Fruit fly (Drosophila melanogaster) whole organism, embryonic: ENCODE results near the gene CG45105.

Source experiments
- Asciz ChIP-seq: fragments of 200-800 bp; sonication (Bioruptor generic); optimal IDR thresholded peaks from 2 replicates; lab custom pipeline; 2017; ENCODE audit warnings: missing biosample characterization, mild to moderate bottlenecking, missing genetic modification characterization, missing genetic modification reagents
- Atf6 ChIP-seq: fragments of 200-800 bp; sonication (Bioruptor generic); IDR thresholded peaks from 2 replicates; pipeline ENCODE4 v1.3.6; 2022; ENCODE audit warnings: missing biosample characterization, missing genetic modification characterization
- CG10431 ChIP-seq: fragments of 200-800 bp; sonication (Bioruptor generic); optimal IDR thresholded peaks from 3 replicates; lab custom pipeline; 2018; ENCODE audit warnings: missing biosample characterization, mild to moderate bottlenecking, missing genetic modification characterization
- CG10959 ChIP-seq: fragments of 200-800 bp; sonication (Bioruptor generic); IDR thresholded peaks from 2 replicates; pipeline ENCODE4 v1.3.6; 2022; ENCODE audit warnings: missing biosample characterization, missing genetic modification characterization
- CG10979 ChIP-seq: fragments of 200-800 bp; sonication (Bioruptor generic); optimal IDR thresholded peaks from 2 replicates; lab custom pipeline; 2018; ENCODE audit warnings: missing biosample characterization, mild to moderate bottlenecking, missing genetic modification characterization, moderate library complexity
- CG11560 ChIP-seq: fragments of 200-800 bp; sonication (Bioruptor generic); IDR thresholded peaks from 3 replicates; pipeline ENCODE4 v1.3.6; 2022; ENCODE audit warnings: missing biosample characterization, missing genetic modification characterization
- CG12299 ChIP-seq: fragments of 200-800 bp; sonication (Bioruptor generic); optimal IDR thresholded peaks from 2 replicates; lab custom pipeline; 2018; ENCODE audit warnings: missing biosample characterization, mild to moderate bottlenecking, missing genetic modification characterization
- CG13296 ChIP-seq: fragments of 200-800 bp; sonication (Bioruptor generic); optimal IDR thresholded peaks from 3 replicates; lab custom pipeline; 2018; ENCODE audit warnings: missing biosample characterization, mild to moderate bottlenecking, missing genetic modification characterization
- CG14710 ChIP-seq: fragments of 200-800 bp; sonication (Bioruptor generic); optimal IDR thresholded peaks from 3 replicates; lab custom pipeline; 2019; ENCODE audit warnings: missing biosample characterization, mild to moderate bottlenecking, missing genetic modification characterization, moderate library complexity
- CG14965 ChIP-seq: fragments of 200-800 bp; sonication (Bioruptor generic); optimal IDR thresholded peaks from 2 replicates; lab custom pipeline; 2016; ENCODE audit warnings: missing biosample characterization, missing genetic modification characterization, borderline replicate concordance
- CG1529 ChIP-seq: fragments of 200-800 bp; sonication (Bioruptor generic); optimal IDR thresholded peaks from 3 replicates; lab custom pipeline; 2018; ENCODE audit warnings: missing biosample characterization, missing genetic modification characterization
- CG1603 ChIP-seq: fragments of 200-800 bp; sonication (Bioruptor generic); optimal IDR thresholded peaks from 2 replicates; lab custom pipeline; 2019; ENCODE audit warnings: missing biosample characterization, mild to moderate bottlenecking, missing genetic modification characterization, moderate library complexity
- CG31224 ChIP-seq: fragments of 200-800 bp; sonication (Bioruptor generic); IDR thresholded peaks from 2 replicates; pipeline ENCODE4 v1.3.6; 2022; ENCODE audit warnings: missing biosample characterization, missing genetic modification characterization
- CG6689 ChIP-seq: fragments of 200-800 bp; sonication (Bioruptor generic); IDR thresholded peaks from 2 replicates; pipeline ENCODE4 v1.3.6; 2022; ENCODE audit warnings: missing biosample characterization, missing genetic modification characterization
- CG7271 ChIP-seq: fragments of 200-800 bp; sonication (Bioruptor generic); optimal IDR thresholded peaks from 2 replicates; lab custom pipeline; 2018; ENCODE audit warnings: missing biosample characterization, mild to moderate bottlenecking, missing genetic modification characterization, moderate library complexity
- CG8089 ChIP-seq: fragments of 200-800 bp; sonication (Bioruptor generic); optimal IDR thresholded peaks from 3 replicates; lab custom pipeline; 2016; ENCODE audit warnings: missing biosample characterization, missing genetic modification characterization
- CG8359 ChIP-seq: fragments of 200-800 bp; sonication (Bioruptor generic); optimal IDR thresholded peaks from 2 replicates; lab custom pipeline; 2017; ENCODE audit warnings: missing biosample characterization, mild to moderate bottlenecking, missing genetic modification characterization, borderline replicate concordance
- CG8924 ChIP-seq: fragments of 200-800 bp; optimal IDR thresholded peaks from 3 replicates; lab custom pipeline; 2019; ENCODE audit warnings: missing biosample characterization, mild to moderate bottlenecking, missing genetic modification characterization, moderate library complexity
- D19A ChIP-seq: fragments of 200-800 bp; optimal IDR thresholded peaks from 3 replicates; lab custom pipeline; 2019; ENCODE audit warnings: missing biosample characterization, mild to moderate bottlenecking, missing genetic modification characterization, moderate library complexity
- Fer3 ChIP-seq: fragments of 200-800 bp; sonication (Bioruptor generic); optimal IDR thresholded peaks from 2 replicates; lab custom pipeline; 2018; ENCODE audit warnings: missing biosample characterization, mild to moderate bottlenecking, missing genetic modification characterization, moderate library complexity
- Hr3 ChIP-seq: fragments of 200-800 bp; sonication (Bioruptor generic); optimal IDR thresholded peaks from 3 replicates; lab custom pipeline; 2016; ENCODE audit warnings: missing biosample characterization, missing genetic modification characterization
- Max ChIP-seq: fragments of 200-800 bp; sonication (Bioruptor generic); optimal IDR thresholded peaks from 2 replicates; lab custom pipeline; 2016; ENCODE audit warnings: missing biosample characterization, mild to moderate bottlenecking, missing genetic modification characterization
- Mrtf ChIP-seq: fragments of 200-800 bp; sonication (Bioruptor generic); IDR thresholded peaks from 3 replicates; pipeline ENCODE4 v1.3.6; 2022; ENCODE audit warnings: missing biosample characterization, missing genetic modification characterization
- Neu2 ChIP-seq: fragments of 200-800 bp; sonication (Bioruptor generic); optimal IDR thresholded peaks from 3 replicates; lab custom pipeline; 2016; ENCODE audit warnings: missing biosample characterization, missing genetic modification characterization, borderline replicate concordance
- Nf-YA ChIP-seq: fragments of 200-800 bp; sonication (Bioruptor generic); IDR thresholded peaks from 2 replicates; pipeline ENCODE4 v1.3.6; 2022; ENCODE audit warnings: missing biosample characterization, missing genetic modification characterization
- Nf-YC ChIP-seq: fragments of 200-800 bp; optimal IDR thresholded peaks from 3 replicates; lab custom pipeline; 2019; ENCODE audit warnings: missing biosample characterization, mild to moderate bottlenecking, missing genetic modification characterization, moderate library complexity
- NfI ChIP-seq: fragments of 200-800 bp; sonication (Bioruptor generic); optimal IDR thresholded peaks from 3 replicates; lab custom pipeline; 2018; ENCODE audit warnings: missing biosample characterization, mild to moderate bottlenecking, missing genetic modification characterization, moderate library complexity
- Opbp ChIP-seq: fragments of 200-800 bp; sonication (Bioruptor generic); IDR thresholded peaks from 3 replicates; pipeline ENCODE4 v1.3.6; 2022; ENCODE audit warnings: missing biosample characterization, missing genetic modification characterization; ENCODE audit not compliant: partially characterized antibody
- PHDP ChIP-seq: fragments of 200-800 bp; sonication (Bioruptor generic); optimal IDR thresholded peaks from 3 replicates; lab custom pipeline; 2018; ENCODE audit warnings: missing biosample characterization, mild to moderate bottlenecking, missing genetic modification characterization, moderate library complexity
- Pdp1 ChIP-seq, 2 experiments: fragments of 200-800 bp; sonication (Bioruptor generic); optimal IDR thresholded peaks; 3 replicates each; lab custom pipeline; 2016; ENCODE audit warnings: missing biosample characterization in 2 of 2, missing genetic modification characterization in 2 of 2, mild to moderate bottlenecking in 1 of 2, moderate library complexity in 1 of 2
- Ptx1 ChIP-seq: fragments of 200-800 bp; sonication (Bioruptor generic); IDR thresholded peaks from 2 replicates; pipeline ENCODE4 v1.3.6; 2022; ENCODE audit warnings: missing biosample characterization, missing genetic modification characterization
- Spps ChIP-seq: fragments of 200-800 bp; sonication (Bioruptor generic); optimal IDR thresholded peaks from 2 replicates; lab custom pipeline; 2018; ENCODE audit warnings: missing biosample characterization, mild to moderate bottlenecking, missing genetic modification characterization
- Ssrp ChIP-seq: fragments of 200-800 bp; sonication (Bioruptor generic); optimal IDR thresholded peaks from 2 replicates; lab custom pipeline; 2018; ENCODE audit warnings: missing biosample characterization, mild to moderate bottlenecking, missing genetic modification characterization, moderate library complexity
- Trl ChIP-seq, 3 experiments: fragments of >200 bp in 2 of 3; fragments of 200-800 bp in 1 of 3; sonication (Bioruptor generic) in 1 of 3; optimal IDR thresholded peaks; 2 replicates in 1 of 3; 3 replicates in 2 of 3; lab custom pipeline; 2016 to 2017; ENCODE audit warnings: missing biosample characterization in 1 of 3, missing genetic modification characterization in 1 of 3
- ase ChIP-seq: fragments of 200-800 bp; sonication (Bioruptor generic); IDR thresholded peaks from 3 replicates; pipeline ENCODE4 v1.3.6; 2022; ENCODE audit warnings: missing biosample characterization, missing genetic modification characterization
- ash1 ChIP-seq: fragments of 200-800 bp; sonication (Bioruptor generic); optimal IDR thresholded peaks from 2 replicates; lab custom pipeline; 2018; ENCODE audit warnings: missing biosample characterization, mild to moderate bottlenecking, missing genetic modification characterization
- br ChIP-seq: fragments of >200 bp; optimal IDR thresholded peaks from 2 replicates; lab custom pipeline; 2017
- chif ChIP-seq, 2 experiments: fragments of 200-800 bp; sonication (Bioruptor generic); optimal IDR thresholded peaks; 3 replicates each; lab custom pipeline; 2016; ENCODE audit warnings: missing biosample characterization in 2 of 2, missing genetic modification characterization in 2 of 2
- crol ChIP-seq: fragments of 200-800 bp; sonication (Bioruptor generic); IDR thresholded peaks from 2 replicates; pipeline ENCODE4 v1.3.6; 2022; ENCODE audit warnings: missing biosample characterization, missing genetic modification characterization
- ftz-f1 ChIP-seq: fragments of 200-800 bp; sonication (Bioruptor generic); optimal IDR thresholded peaks from 2 replicates; lab custom pipeline; 2016; ENCODE audit warnings: missing biosample characterization, missing genetic modification characterization
- kay ChIP-seq: fragments of 200-800 bp; sonication (Bioruptor generic); optimal IDR thresholded peaks from 2 replicates; lab custom pipeline; 2016; ENCODE audit warnings: missing biosample characterization, missing genetic modification characterization
- lmd ChIP-seq: fragments of 200-800 bp; sonication (Bioruptor generic); IDR thresholded peaks from 2 replicates; pipeline ENCODE4 v1.3.6; 2022; ENCODE audit warnings: missing biosample characterization, missing genetic modification characterization
- nom ChIP-seq: fragments of 200-800 bp; sonication (Bioruptor generic); optimal IDR thresholded peaks from 2 replicates; lab custom pipeline; 2017; ENCODE audit warnings: missing biosample characterization, missing genetic modification characterization, mild to moderate bottlenecking, moderate library complexity, missing genetic modification reagents
- pros ChIP-seq: fragments of 200-800 bp; sonication (Bioruptor generic); optimal IDR thresholded peaks from 3 replicates; lab custom pipeline; 2019; ENCODE audit warnings: missing biosample characterization, mild to moderate bottlenecking, missing genetic modification characterization, moderate library complexity
- pum ChIP-seq: fragments of 200-800 bp; sonication (Bioruptor generic); optimal IDR thresholded peaks from 2 replicates; lab custom pipeline; 2016; ENCODE audit warnings: missing biosample characterization, missing genetic modification characterization
- pzg ChIP-seq: fragments of 200-800 bp; sonication (Bioruptor generic); optimal IDR thresholded peaks from 3 replicates; lab custom pipeline; 2018; ENCODE audit warnings: missing biosample characterization, mild to moderate bottlenecking, missing genetic modification characterization, moderate library complexity
- shn ChIP-seq: fragments of 200-800 bp; sonication (Bioruptor generic); optimal IDR thresholded peaks from 3 replicates; lab custom pipeline; 2016; ENCODE audit warnings: missing biosample characterization, missing genetic modification characterization
- slou ChIP-seq: fragments of 200-800 bp; sonication (Bioruptor generic); optimal IDR thresholded peaks from 3 replicates; lab custom pipeline; 2016; ENCODE audit warnings: missing biosample characterization, missing genetic modification characterization
- tgo ChIP-seq: fragments of 200-800 bp; sonication (Bioruptor generic); IDR thresholded peaks from 3 replicates; pipeline ENCODE4 v1.3.6; 2022; ENCODE audit warnings: missing biosample characterization, missing genetic modification characterization
- vnd ChIP-seq: fragments of 200-800 bp; sonication (Bioruptor generic); IDR thresholded peaks from 3 replicates; pipeline ENCODE4 v1.3.6; 2022; ENCODE audit warnings: missing biosample characterization, missing genetic modification characterization; ENCODE audit not compliant: partially characterized antibody
- wek ChIP-seq: fragments of 200-800 bp; sonication (Bioruptor generic); optimal IDR thresholded peaks from 3 replicates; lab custom pipeline; 2018; ENCODE audit warnings: missing biosample characterization, mild to moderate bottlenecking, missing genetic modification characterization, moderate library complexity

CG45105 gene

dm6 chr3R:15934952-15935351 lies 17.1 kb upstream of the CG45105 start, which contains the start of gene Sap47 (continued):
- TF ChIP-seq CG8359 (GFP tag; lab: Kevin White, UChicago) (no peak), nom (GFP tag; lab: Kevin White, UChicago) (no peak), pzg (GFP tag; lab: Kevin White, UChicago) (peak; percentile 80), CG6689 (GFP tag; lab: Robert Waterston, UW) (no peak), CG12299 (no peak), Trl (optimal IDR thresholded peaks at IDR 0.05; lab: Kevin White, UChicago) (peak in 1 of 2 experiments; percentile 19), Trl (GFP tag; optimal IDR thresholded peaks at IDR 0.05; lab: Kevin White, UChicago) (no peak), tgo (GFP tag; lab: Robert Waterston, UW) (no peak), slou (GFP tag; lab: Kevin White, UChicago) (no peak), Nf-YC (peak; percentile 23), CG13296 (no peak), wek (GFP tag; lab: Kevin White, UChicago) (no peak), Pdp1 (GFP tag; optimal IDR thresholded peaks at IDR 0.05; lab: Kevin White, UChicago) (peak in 1 of 2 experiments; percentile 73), ash1 (GFP tag; lab: Kevin White, UChicago) (no peak), Neu2 (no peak), CG10979 (tag; lab: Kevin White, UChicago) (no peak), CG1603 (peak; percentile 53), NfI (GFP tag; lab: Kevin White, UChicago) (no peak), CG10431 (GFP tag; lab: Kevin White, UChicago) (no peak), CG8924 (tag; lab: Kevin White, UChicago) (no peak), Hr3 (GFP tag; lab: Kevin White, UChicago) (no peak), Atf6 (GFP tag; lab: Robert Waterston, UW) (0 out of 2 replicates have a peak, but pooled peaks have one; percentile 9), Fer3 (no peak), PHDP (tag; lab: Kevin White, UChicago) (no peak), CG10959 (no peak), CG31224 (no peak), CG14965 (GFP tag; lab: Kevin White, UChicago) (no peak), CG1529 (GFP tag; lab: Kevin White, UChicago) (no peak), lmd (no peak), ase (GFP tag; lab: Robert Waterston, UW) (no peak), crol (no peak; the same call in 1 of the 2 replicates), Opbp (GFP tag; lab: Robert Waterston, UW) (peak; percentile 76; the same call in 2 of the 3 replicates), kay (GFP tag; lab: Kevin White, UChicago) (no peak), CG11560 (tag; lab: Robert Waterston, UW) (no peak), D19A (tag; lab: Kevin White, UChicago) (no peak), Spps (tag; lab: Kevin White, UChicago) (no peak), pum (no peak), CG7271 (tag; lab: Kevin White, UChicago) (no peak), Ptx1 (GFP tag; lab: Robert Waterston, UW) (no peak), Max (GFP tag; lab: Kevin White, UChicago) (no peak), CG14710 (peak; percentile 17), pros (no peak), Ssrp (no peak), Mrtf (no peak), vnd (GFP tag; lab: Robert Waterston, UW) (peak; percentile 75), shn (GFP tag; lab: Kevin White, UChicago) (no peak), chif (GFP tag; optimal IDR thresholded peaks at IDR 0.05; lab: Kevin White, UChicago) (no peak), ftz-f1 (GFP tag; lab: Kevin White, UChicago) (no peak), CG8089 (GFP tag; lab: Kevin White, UChicago) (no peak), Asciz (GFP tag; lab: Kevin White, UChicago) (no peak), br (no peak), Nf-YA (GFP tag; lab: Robert Waterston, UW) (no peak)
